Worm (Caenorhabditis elegans) whole organism, L4 larva: ENCODE measurements around the gene srh-170.
A peak's percentile ranks its signal among the peaks of the same experiment; 100 is the strongest.

ENCODE experiments used
- D1046.2 ChIP-seq: fragments of 200-800 bp; sonication (Bioruptor generic); IDR thresholded peaks from 2 replicates; pipeline ENCODE4 v1.3.6; 2022; ENCODE audit warnings: missing genetic modification characterization, missing compliant biosample characterization
- F10B5.3 ChIP-seq: sonication (generic microtip); optimal IDR thresholded peaks from 2 replicates; lab custom pipeline; 2016; ENCODE audit warnings: mild to moderate bottlenecking, missing genetic modification characterization, missing compliant biosample characterization
- F44E2.7 ChIP-seq: fragments of 200-800 bp; sonication (Bioruptor generic); IDR thresholded peaks from 2 replicates; pipeline ENCODE4 v2.1.2; 2022; ENCODE audit warnings: missing genetic modification characterization, missing compliant biosample characterization
- F49E8.2 ChIP-seq: sonication (generic microtip); optimal IDR thresholded peaks from 2 replicates; lab custom pipeline; 2016; ENCODE audit warnings: missing compliant biosample characterization, mild to moderate bottlenecking, missing genetic modification characterization, borderline replicate concordance
- Y48G9A.11 ChIP-seq: fragments of 200-800 bp; sonication (Bioruptor generic); IDR thresholded peaks from 2 replicates; pipeline ENCODE4 v1.3.6; 2022; ENCODE audit warnings: missing genetic modification reagents, missing genetic modification characterization, missing compliant biosample characterization
- aha-1 ChIP-seq: fragments of 150-350 bp; peaks from one replicate; lab custom pipeline; 2014; ENCODE audit warnings: missing biosample characterization, missing genetic modification characterization
- attf-4 ChIP-seq: sonication (generic microtip); optimal IDR thresholded peaks from 3 replicates; lab custom pipeline; 2017; ENCODE audit warnings: missing biosample characterization, missing genetic modification characterization
- cey-2 ChIP-seq: sonication (generic microtip); optimal IDR thresholded peaks from 3 replicates; lab custom pipeline; 2017; ENCODE audit warnings: missing genetic modification characterization, mild to moderate bottlenecking, missing compliant biosample characterization, antibody characterized with exemption, borderline replicate concordance; ENCODE audit not compliant: insufficient read depth
- ctbp-1 ChIP-seq: fragments of 200-800 bp; sonication (Bioruptor generic); IDR thresholded peaks from 2 replicates; pipeline ENCODE4 v1.3.6; 2022; ENCODE audit warnings: missing genetic modification reagents, missing genetic modification characterization, missing compliant biosample characterization
- daf-16 ChIP-seq, 3 experiments: sonication (generic microtip); optimal IDR thresholded peaks; 2 replicates each; lab custom pipeline; 2016 to 2017; ENCODE audit warnings: missing genetic modification characterization in 3 of 3, missing genetic modification reagents in 3 of 3, mild to moderate bottlenecking in 2 of 3, missing compliant biosample characterization in 2 of 3, missing biosample characterization in 1 of 3, moderate library complexity in 1 of 3
- daf-19 ChIP-seq: fragments of 200-800 bp; sonication (Bioruptor generic); conservative IDR thresholded peaks from 2 replicates; pipeline ENCODE4 v1.3.6; 2022; ENCODE audit warnings: missing genetic modification characterization, missing compliant biosample characterization
- dmd-6 ChIP-seq: fragments of 200-800 bp; sonication (Bioruptor generic); IDR thresholded peaks from 2 replicates; pipeline ENCODE4 v1.3.6; 2022; ENCODE audit warnings: missing genetic modification reagents, missing genetic modification characterization, missing compliant biosample characterization
- dmd-8 ChIP-seq: fragments of 200-800 bp; sonication (Bioruptor generic); IDR thresholded peaks from 2 replicates; pipeline ENCODE4 v1.3.6; 2022; ENCODE audit warnings: missing genetic modification characterization, missing compliant biosample characterization
- dve-1 ChIP-seq: sonication (generic microtip); optimal IDR thresholded peaks from 2 replicates; lab custom pipeline; 2017; ENCODE audit warnings: antibody characterized with exemption, mild to moderate bottlenecking, missing genetic modification characterization, missing compliant biosample characterization; ENCODE audit not compliant: insufficient read depth
- egl-27 ChIP-seq: sonication (generic microtip); optimal IDR thresholded peaks from 3 replicates; lab custom pipeline; 2017; ENCODE audit warnings: missing biosample characterization, missing genetic modification reagents, missing genetic modification characterization
- gei-8 ChIP-seq: fragments of 200-800 bp; sonication (Bioruptor generic); optimal IDR thresholded peaks from 2 replicates; lab custom pipeline; 2018; ENCODE audit warnings: mild to moderate bottlenecking, missing genetic modification characterization, missing compliant biosample characterization
- lin-1 ChIP-seq: fragments of 200-800 bp; sonication (Bioruptor generic); IDR thresholded peaks from 2 replicates; pipeline ENCODE4 v1.3.6; 2022; ENCODE audit warnings: missing genetic modification reagents, missing genetic modification characterization, missing compliant biosample characterization
- lin-13 ChIP-seq: fragments of 150-350 bp; optimal IDR thresholded peaks from 2 replicates; lab custom pipeline; 2014; ENCODE audit warnings: missing biosample characterization, missing genetic modification reagents, missing genetic modification characterization
- mxl-2 ChIP-seq: fragments of 200-800 bp; sonication (Bioruptor generic); conservative IDR thresholded peaks from 2 replicates; pipeline ENCODE4 v1.3.6; 2022; ENCODE audit warnings: missing genetic modification reagents, missing genetic modification characterization, missing compliant biosample characterization
- nhr-28 ChIP-seq: fragments of 150-350 bp; optimal IDR thresholded peaks from 2 replicates; lab custom pipeline; 2014; ENCODE audit warnings: missing biosample characterization, missing genetic modification characterization
- nhr-41 ChIP-seq: fragments of 200-800 bp; sonication (Bioruptor generic); IDR thresholded peaks from 2 replicates; pipeline ENCODE4 v1.3.6; 2022; ENCODE audit warnings: missing genetic modification reagents, missing genetic modification characterization, missing compliant biosample characterization
- nhr-48 ChIP-seq: sonication (generic microtip); optimal IDR thresholded peaks from 2 replicates; lab custom pipeline; 2016; ENCODE audit warnings: mild to moderate bottlenecking, missing genetic modification characterization, missing compliant biosample characterization
- nhr-6 ChIP-seq: fragments of 150-350 bp; optimal IDR thresholded peaks from 2 replicates; lab custom pipeline; 2014; ENCODE audit warnings: missing biosample characterization, missing genetic modification characterization
- nhr-76 ChIP-seq: fragments of 150-350 bp; optimal IDR thresholded peaks from 2 replicates; lab custom pipeline; 2014; ENCODE audit warnings: missing biosample characterization, missing genetic modification characterization
- nhr-77 ChIP-seq: fragments of 150-350 bp; optimal IDR thresholded peaks from 2 replicates; lab custom pipeline; 2014; ENCODE audit warnings: missing biosample characterization, missing genetic modification characterization
- php-3 ChIP-seq: fragments of 200-800 bp; sonication (Bioruptor generic); IDR thresholded peaks from 2 replicates; pipeline ENCODE4 v1.3.6; 2022; ENCODE audit warnings: missing genetic modification reagents, missing genetic modification characterization, missing compliant biosample characterization
- pqm-1 ChIP-seq: sonication (generic microtip); optimal IDR thresholded peaks from 2 replicates; lab custom pipeline; 2017; ENCODE audit warnings: missing biosample characterization, missing genetic modification characterization
- saeg-2 ChIP-seq: fragments of 200-800 bp; sonication (Bioruptor generic); IDR thresholded peaks from 2 replicates; pipeline ENCODE4 v1.3.6; 2022; ENCODE audit warnings: missing genetic modification reagents, missing genetic modification characterization, missing compliant biosample characterization
- set-16 ChIP-seq: fragments of 200-800 bp; sonication (Bioruptor generic); IDR thresholded peaks from 2 replicates; pipeline ENCODE4 v1.3.6; 2022; ENCODE audit warnings: missing genetic modification reagents, missing genetic modification characterization, missing compliant biosample characterization
- skn-1 ChIP-seq: fragments of 150-350 bp; optimal IDR thresholded peaks from 2 replicates; lab custom pipeline; 2014; ENCODE audit warnings: missing biosample characterization, missing genetic modification characterization
- unc-130 ChIP-seq: sonication (generic microtip); optimal IDR thresholded peaks from 2 replicates; lab custom pipeline; 2016; ENCODE audit warnings: missing genetic modification reagents, missing genetic modification characterization, missing compliant biosample characterization
- unc-39 ChIP-seq: sonication (generic microtip); optimal IDR thresholded peaks from 2 replicates; lab custom pipeline; 2017; ENCODE audit warnings: missing biosample characterization, missing genetic modification characterization
- zfp-2 ChIP-seq: sonication (generic microtip); optimal IDR thresholded peaks from 2 replicates; lab custom pipeline; 2016; ENCODE audit warnings: mild to moderate bottlenecking, missing genetic modification characterization, missing compliant biosample characterization
- ztf-7 ChIP-seq: fragments of 150-350 bp; optimal IDR thresholded peaks from 2 replicates; lab custom pipeline; 2014; ENCODE audit warnings: missing biosample characterization, missing genetic modification characterization

srh-170 gene

ce11 chrV:15388820-15389384 is at the start of gene srh-170:
srh-170 (minus strand) TSS chrV:15388870.
- 0 out of 2 replicates have a peak, but pooled peaks have one; percentile 24 for TF ChIP-seq php-3 (GFP tag; lab: Robert Waterston, UW)
- TF ChIP-seq nhr-28 (tag; lab: Kevin White, UChicago): no peak

ce11 chrV:15436133-15436532 is 47.5 kb upstream of the srh-170 start:
- TF ChIP-seq zfp-2 (tag; lab: Kevin White, UChicago) (no peak), F10B5.3 (tag; lab: Kevin White, UChicago) (no peak), D1046.2 (no peak), F44E2.7 (no peak), dmd-6 (GFP tag; lab: Robert Waterston, UW) (peak; percentile 95; the same call in 1 of the 2 replicates), nhr-76 (no peak), daf-16 (GFP tag; optimal IDR thresholded peaks at IDR 0.05; lab: Kevin White, UChicago) (no peak), daf-16 (tag; optimal IDR thresholded peaks at IDR 0.05; lab: Kevin White, UChicago) (peak; percentile 71), Y48G9A.11 (GFP tag; lab: Robert Waterston, UW) (no peak), dve-1 (peak; percentile 51), nhr-6 (tag; lab: Kevin White, UChicago) (peak; percentile 66), saeg-2 (GFP tag; lab: Robert Waterston, UW) (no peak), set-16 (GFP tag; lab: Robert Waterston, UW) (no peak), F49E8.2 (tag; lab: Kevin White, UChicago) (no peak), egl-27 (tag; lab: Kevin White, UChicago) (no peak), pqm-1 (tag; lab: Kevin White, UChicago) (peak; percentile 88), nhr-77 (tag; lab: Kevin White, UChicago) (peak; percentile 10), attf-4 (tag; lab: Kevin White, UChicago) (no peak), nhr-28 (tag; lab: Kevin White, UChicago) (peak; percentile 72), nhr-48 (tag; lab: Kevin White, UChicago) (peak; percentile 25), aha-1 (tag; lab: Kevin White, UChicago) (no peak), unc-39 (no peak), nhr-41 (no peak), dmd-8 (GFP tag; lab: Robert Waterston, UW) (no peak)

ce11 chrV:15434647-15435046 is 46.0 kb upstream of the srh-170 start:
- TF ChIP-seq dve-1 (no peak), pqm-1 (tag; lab: Kevin White, UChicago) (peak; percentile 57), daf-16 (GFP tag; optimal IDR thresholded peaks at IDR 0.05; lab: Kevin White, UChicago) (no peak), daf-16 (tag; optimal IDR thresholded peaks at IDR 0.05; lab: Kevin White, UChicago) (peak; percentile 53), cey-2 (tag; lab: Kevin White, UChicago) (no peak), gei-8 (GFP tag; lab: Kevin White, UChicago) (no peak)

- peak; percentile 38 for TF ChIP-seq aha-1 (tag; lab: Kevin White, UChicago)
- TF ChIP-seq mxl-2 (GFP tag; lab: Robert Waterston, UW): peak; percentile 56; the same call in 1 of the 2 replicates
Measured at ce11 chrV:15433654-15434053, 45.0 kb upstream of the srh-170 start.

- TF ChIP-seq nhr-28 (tag; lab: Kevin White, UChicago): peak; percentile 80
- TF ChIP-seq dve-1: peak; percentile 26
- no peak for TF ChIP-seq unc-130 (GFP tag; lab: Kevin White, UChicago)
- TF ChIP-seq daf-19 (GFP tag; lab: Robert Waterston, UW): no peak
- no peak for TF ChIP-seq unc-39
- TF ChIP-seq daf-16 (GFP tag; optimal IDR thresholded peaks at IDR 0.05; lab: Kevin White, UChicago): no peak
- peak; percentile 97 for TF ChIP-seq daf-16 (tag; optimal IDR thresholded peaks at IDR 0.05; lab: Kevin White, UChicago)
- TF ChIP-seq ztf-7 (tag; lab: Kevin White, UChicago): no peak
- TF ChIP-seq egl-27 (tag; lab: Kevin White, UChicago): no peak
- TF ChIP-seq ctbp-1 (GFP tag; lab: Robert Waterston, UW): no peak
- peak; percentile 92 for TF ChIP-seq pqm-1 (tag; lab: Kevin White, UChicago)
- TF ChIP-seq lin-1 (GFP tag; lab: Robert Waterston, UW): no peak
- TF ChIP-seq lin-13 (GFP tag; lab: Kevin White, UChicago): no peak
- TF ChIP-seq aha-1 (tag; lab: Kevin White, UChicago): peak; percentile 17
- no peak for TF ChIP-seq skn-1 (tag; lab: Kevin White, UChicago)
Measured at ce11 chrV:15432457-15432856, 43.8 kb upstream of the srh-170 start, which contains the start of gene T26H5.8. T26H5.8 (minus strand) TSS chrV:15432726.
